Fruit fly (Drosophila melanogaster): Measurements from ENCODE around the gene CG32987.
A peak's percentile ranks its signal among the peaks of the same experiment; 100 is the strongest.

Gene CG32987

DNA sequence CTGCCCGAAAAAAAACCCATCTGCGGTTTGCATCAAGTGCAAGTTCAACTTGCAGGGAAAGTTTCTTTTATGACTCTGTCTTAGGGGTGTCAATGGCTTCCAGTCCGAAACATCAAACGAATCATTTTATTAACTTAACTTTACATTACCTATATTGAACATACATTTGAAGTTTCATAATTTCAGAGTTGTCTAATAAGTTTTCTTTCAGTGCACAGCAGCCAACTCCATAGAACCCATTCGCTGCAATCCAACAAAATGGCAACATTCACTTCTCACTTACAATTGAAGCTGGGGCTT, 21.4 kb upstream of the CG32987 start (continued):
- TF ChIP-seq CG15514 (GFP tag; optimal IDR thresholded peaks at IDR 0.05) (no peak), Med (GFP tag) (peak; percentile 66), CG11504 (tag; optimal IDR thresholded peaks at IDR 0.05) (peak; percentile 18), CHES-1-like (GFP tag; optimal IDR thresholded peaks at IDR 0.05) (no peak), sens (GFP tag) (peak; percentile 78), CG10267 (tag; optimal IDR thresholded peaks at IDR 0.05) (peak; percentile 38), lola (GFP tag; optimal IDR thresholded peaks at IDR 0.05) (peak in 1 of 3 experiments; percentile 35), CG17829 (tag; optimal IDR thresholded peaks at IDR 0.05) (peak; percentile 15), dmrt99B (tag; optimal IDR thresholded peaks at IDR 0.05) (peak; percentile 35), Xbp1 (GFP tag; optimal IDR thresholded peaks at IDR 0.05) (peak; percentile 22), Pdp1 (GFP tag; optimal IDR thresholded peaks at IDR 0.05) (no peak), E2f2 (GFP tag; IDR thresholded peaks at IDR 0.05) (no peak), phol (tag; optimal IDR thresholded peaks at IDR 0.05) (peak; percentile 54), tll (GFP tag; optimal IDR thresholded peaks at IDR 0.05) (peak in 1 of 2 experiments; percentile 10), CG30403 (GFP tag; optimal IDR thresholded peaks at IDR 0.05) (no peak), CG18262 (tag; optimal IDR thresholded peaks at IDR 0.05) (peak; percentile 53), CG8765 (GFP tag; IDR thresholded peaks at IDR 0.05) (peak; percentile 43; the same call in 1 of the 2 replicates), zen (tag; optimal IDR thresholded peaks at IDR 0.05) (peak; percentile 84), zf30C (GFP tag; optimal IDR thresholded peaks at IDR 0.05) (peak; percentile 84), CG10959 (GFP tag; IDR thresholded peaks at IDR 0.05) (peak; percentile 55), Blimp-1 (GFP tag; optimal IDR thresholded peaks at IDR 0.05) (peak; percentile 24), Elba2 (GFP tag; optimal IDR thresholded peaks at IDR 0.05) (peak; percentile 41), CkIIα-i1 (GFP tag; IDR thresholded peaks at IDR 0.05) (no peak), ara (GFP tag; IDR thresholded peaks at IDR 0.05) (peak; percentile 40; the same call in 1 of the 2 replicates), CG10979 (tag; optimal IDR thresholded peaks at IDR 0.05) (peak; percentile 47), CG9727 (GFP tag; optimal IDR thresholded peaks at IDR 0.05) (peak; percentile 57), chif (GFP tag; optimal IDR thresholded peaks at IDR 0.05) (peak in 1 of 2 experiments; percentile 49), lilli (GFP tag; optimal IDR thresholded peaks at IDR 0.05) (peak; percentile 1), CG14710 (tag; optimal IDR thresholded peaks at IDR 0.05) (peak; percentile 51), Neu2 (GFP tag; optimal IDR thresholded peaks at IDR 0.05; ENCODE audit: borderline replicate concordance) (peak; percentile 28), CG17361 (GFP tag; IDR thresholded peaks at IDR 0.05) (0 out of 3 replicates have a peak, but pooled peaks have one; percentile 29), CG4404 (GFP tag; IDR thresholded peaks at IDR 0.05) (peak; percentile 57), ac (GFP tag; optimal IDR thresholded peaks at IDR 0.05) (peak; percentile 57), pnt (GFP tag; optimal IDR thresholded peaks at IDR 0.05) (peak; percentile 3), Eip74EF (GFP tag; optimal IDR thresholded peaks at IDR 0.05) (no peak), CG15696 (tag; optimal IDR thresholded peaks at IDR 0.05) (peak; percentile 72), nmo (GFP tag; optimal IDR thresholded peaks at IDR 0.05) (peak; percentile 4), Camta (GFP tag; optimal IDR thresholded peaks at IDR 0.05) (no peak), CG2712 (tag; optimal IDR thresholded peaks at IDR 0.05) (peak; percentile 50), Xrp1 (GFP tag; IDR thresholded peaks at IDR 0.05) (peak; percentile 43; the same call in 1 of the 2 replicates), unpg (GFP tag; optimal IDR thresholded peaks at IDR 0.05) (peak; percentile 2), dmrt11E (tag; optimal IDR thresholded peaks at IDR 0.05) (peak; percentile 69), CG13123 (GFP tag; optimal IDR thresholded peaks at IDR 0.05) (no peak), CG31441 (GFP tag; IDR thresholded peaks at IDR 0.05) (0 out of 2 replicates have a peak, but pooled peaks have one; percentile 24)

Data from whole organism, embryonic.